Worm (Caenorhabditis elegans) whole organism, L4 larva: ENCODE data around the gene K07C5.3.
A peak's percentile ranks its signal among the peaks of the same experiment; 100 is the strongest.

Experiments used
- D1046.2 ChIP-seq: fragments of 200-800 bp; sonication (Bioruptor generic); IDR thresholded peaks from 2 replicates; pipeline ENCODE4 v1.3.6; 2022; ENCODE audit warnings: missing genetic modification characterization, missing compliant biosample characterization
- F49E8.2 ChIP-seq: sonication (generic microtip); optimal IDR thresholded peaks from 2 replicates; lab custom pipeline; 2016; ENCODE audit warnings: missing compliant biosample characterization, mild to moderate bottlenecking, missing genetic modification characterization, borderline replicate concordance
- Y105C5A.15 ChIP-seq: fragments of 200-800 bp; sonication (Bioruptor generic); IDR thresholded peaks from 2 replicates; pipeline ENCODE4 v1.3.6; 2022; ENCODE audit warnings: missing genetic modification characterization, missing compliant biosample characterization
- Y48G9A.11 ChIP-seq: fragments of 200-800 bp; sonication (Bioruptor generic); IDR thresholded peaks from 2 replicates; pipeline ENCODE4 v1.3.6; 2022; ENCODE audit warnings: missing genetic modification reagents, missing genetic modification characterization, missing compliant biosample characterization
- aha-1 ChIP-seq: fragments of 150-350 bp; peaks from one replicate; lab custom pipeline; 2014; ENCODE audit warnings: missing biosample characterization, missing genetic modification characterization
- aly-2 ChIP-seq: sonication (generic microtip); optimal IDR thresholded peaks from 2 replicates; lab custom pipeline; 2018; ENCODE audit warnings: missing biosample characterization, missing genetic modification characterization
- ceh-32 ChIP-seq: sonication (generic microtip); optimal IDR thresholded peaks from 2 replicates; lab custom pipeline; 2016; ENCODE audit warnings: mild to moderate bottlenecking, missing genetic modification characterization, missing compliant biosample characterization; ENCODE audit not compliant: poor library complexity
- ceh-44 ChIP-seq: fragments of 200-800 bp; sonication (Bioruptor generic); IDR thresholded peaks from 2 replicates; pipeline ENCODE4 v1.3.6; 2022; ENCODE audit warnings: missing genetic modification reagents, missing genetic modification characterization, missing compliant biosample characterization
- cey-2 ChIP-seq: sonication (generic microtip); optimal IDR thresholded peaks from 3 replicates; lab custom pipeline; 2017; ENCODE audit warnings: missing genetic modification characterization, mild to moderate bottlenecking, missing compliant biosample characterization, antibody characterized with exemption, borderline replicate concordance; ENCODE audit not compliant: insufficient read depth
- ctbp-1 ChIP-seq: fragments of 200-800 bp; sonication (Bioruptor generic); IDR thresholded peaks from 2 replicates; pipeline ENCODE4 v1.3.6; 2022; ENCODE audit warnings: missing genetic modification reagents, missing genetic modification characterization, missing compliant biosample characterization
- daf-16 ChIP-seq, 3 experiments: sonication (generic microtip); optimal IDR thresholded peaks; 2 replicates each; lab custom pipeline; 2016 to 2017; ENCODE audit warnings: missing genetic modification characterization in 3 of 3, missing genetic modification reagents in 3 of 3, mild to moderate bottlenecking in 2 of 3, missing compliant biosample characterization in 2 of 3, missing biosample characterization in 1 of 3, moderate library complexity in 1 of 3
- daf-19 ChIP-seq: fragments of 200-800 bp; sonication (Bioruptor generic); conservative IDR thresholded peaks from 2 replicates; pipeline ENCODE4 v1.3.6; 2022; ENCODE audit warnings: missing genetic modification characterization, missing compliant biosample characterization
- daf-8 ChIP-seq: fragments of 200-800 bp; sonication (Bioruptor generic); IDR thresholded peaks from 2 replicates; pipeline ENCODE4 v1.3.6; 2022; ENCODE audit warnings: missing genetic modification characterization, missing compliant biosample characterization
- duxl-1 ChIP-seq: sonication (generic microtip); optimal IDR thresholded peaks from 2 replicates; lab custom pipeline; 2016; ENCODE audit warnings: mild to moderate bottlenecking, missing genetic modification characterization, moderate library complexity, missing compliant biosample characterization; ENCODE audit not compliant: poor library complexity
- dve-1 ChIP-seq: sonication (generic microtip); optimal IDR thresholded peaks from 2 replicates; lab custom pipeline; 2017; ENCODE audit warnings: antibody characterized with exemption, mild to moderate bottlenecking, missing genetic modification characterization, missing compliant biosample characterization; ENCODE audit not compliant: insufficient read depth
- fos-1 ChIP-seq: fragments of 150-350 bp; optimal IDR thresholded peaks from 2 replicates; lab custom pipeline; 2014; ENCODE audit warnings: missing biosample characterization, missing genetic modification characterization
- hlh-30 ChIP-seq: sonication (generic microtip); optimal IDR thresholded peaks from 2 replicates; lab custom pipeline; 2017; ENCODE audit warnings: antibody characterized with exemption, mild to moderate bottlenecking, missing genetic modification characterization, missing compliant biosample characterization; ENCODE audit not compliant: insufficient read depth
- hmg-1.1 ChIP-seq: fragments of 200-800 bp; sonication (Bioruptor generic); IDR thresholded peaks from 2 replicates; pipeline ENCODE4 v1.3.6; 2022; ENCODE audit warnings: missing genetic modification reagents, missing genetic modification characterization, missing compliant biosample characterization
- lim-7 ChIP-seq: fragments of 200-800 bp; sonication (Bioruptor generic); IDR thresholded peaks from 2 replicates; pipeline ENCODE4 v1.3.6; 2022; ENCODE audit warnings: missing genetic modification characterization, missing compliant biosample characterization
- lin-29 ChIP-seq: fragments of 200-800 bp; sonication (Bioruptor generic); IDR thresholded peaks from 2 replicates; pipeline ENCODE4 v1.3.6; 2022; ENCODE audit warnings: missing genetic modification reagents, missing genetic modification characterization, missing compliant biosample characterization
- lin-38 ChIP-seq: fragments of 200-800 bp; sonication (Bioruptor generic); IDR thresholded peaks from 2 replicates; pipeline ENCODE4 v1.3.6; 2022; ENCODE audit warnings: missing genetic modification reagents, missing genetic modification characterization, missing compliant biosample characterization
- lir-3 ChIP-seq: sonication (generic microtip); optimal IDR thresholded peaks from 2 replicates; lab custom pipeline; 2016; ENCODE audit warnings: mild to moderate bottlenecking, missing genetic modification characterization, missing compliant biosample characterization
- madf-5 ChIP-seq, 2 experiments: fragments of 200-800 bp; sonication (Bioruptor generic); IDR thresholded peaks; 2 replicates each; pipeline ENCODE4 v1.3.6; 2022; ENCODE audit warnings: missing compliant biosample characterization in 2 of 2, missing genetic modification characterization in 2 of 2
- mep-1 ChIP-seq: fragments of 150-350 bp; sonication (generic microtip); optimal IDR thresholded peaks from 3 replicates; lab custom pipeline; 2014; ENCODE audit warnings: missing biosample characterization, missing genetic modification characterization
- nhr-25 ChIP-seq: sonication (generic microtip); optimal IDR thresholded peaks from 2 replicates; lab custom pipeline; 2017; ENCODE audit warnings: missing genetic modification characterization, mild to moderate bottlenecking, missing compliant biosample characterization, antibody characterized with exemption, moderate library complexity, borderline replicate concordance; ENCODE audit not compliant: insufficient read depth
- nhr-41 ChIP-seq: fragments of 200-800 bp; sonication (Bioruptor generic); IDR thresholded peaks from 2 replicates; pipeline ENCODE4 v1.3.6; 2022; ENCODE audit warnings: missing genetic modification reagents, missing genetic modification characterization, missing compliant biosample characterization
- nhr-77 ChIP-seq: fragments of 150-350 bp; optimal IDR thresholded peaks from 2 replicates; lab custom pipeline; 2014; ENCODE audit warnings: missing biosample characterization, missing genetic modification characterization
- pha-4 ChIP-seq, 2 experiments: fragments of 150-350 bp in 1 of 2; fragments of 200-800 bp in 1 of 2; sonication (Bioruptor generic) in 1 of 2; IDR thresholded peaks in 1 of 2; optimal IDR thresholded peaks in 1 of 2; 2 replicates each; pipeline versions ENCODE4 v1.3.6 to Lab custom; 2014 to 2022; ENCODE audit warnings: missing genetic modification characterization in 2 of 2, missing genetic modification reagents in 2 of 2, missing biosample characterization in 1 of 2, missing compliant biosample characterization in 1 of 2
- php-3 ChIP-seq: fragments of 200-800 bp; sonication (Bioruptor generic); IDR thresholded peaks from 2 replicates; pipeline ENCODE4 v1.3.6; 2022; ENCODE audit warnings: missing genetic modification reagents, missing genetic modification characterization, missing compliant biosample characterization
- pqm-1 ChIP-seq: sonication (generic microtip); optimal IDR thresholded peaks from 2 replicates; lab custom pipeline; 2017; ENCODE audit warnings: missing biosample characterization, missing genetic modification characterization
- rbr-2 ChIP-seq: sonication (generic microtip); optimal IDR thresholded peaks from 2 replicates; lab custom pipeline; 2016; ENCODE audit warnings: missing genotype, missing genetic modification characterization, missing compliant biosample characterization
- spr-3 ChIP-seq: fragments of 200-800 bp; sonication (Bioruptor generic); optimal IDR thresholded peaks from 2 replicates; lab custom pipeline; 2018; ENCODE audit warnings: mild to moderate bottlenecking, missing genetic modification characterization, missing compliant biosample characterization
- tag-97 ChIP-seq: fragments of 200-800 bp; sonication (Bioruptor generic); IDR thresholded peaks from 2 replicates; pipeline ENCODE4 v1.3.6; 2022; ENCODE audit warnings: missing genetic modification characterization, missing compliant biosample characterization
- unc-130 ChIP-seq: sonication (generic microtip); optimal IDR thresholded peaks from 2 replicates; lab custom pipeline; 2016; ENCODE audit warnings: missing genetic modification reagents, missing genetic modification characterization, missing compliant biosample characterization
- unc-62 ChIP-seq, 3 experiments: fragments of 150-350 bp in 1 of 3; sonication (generic microtip); optimal IDR thresholded peaks in 2 of 3; peaks in 1 of 3; 1 replicate in 1 of 3; 2 replicates in 2 of 3; lab custom pipeline; 2014 to 2017; ENCODE audit warnings: missing biosample characterization in 3 of 3, missing genetic modification characterization in 3 of 3, missing genetic modification reagents in 3 of 3, missing genotype in 1 of 3
- vab-7 ChIP-seq: fragments of 200-800 bp; sonication (Bioruptor generic); IDR thresholded peaks from 2 replicates; pipeline ENCODE4 v1.3.6; 2022; ENCODE audit warnings: missing genetic modification reagents, missing genetic modification characterization, missing compliant biosample characterization
- ztf-7 ChIP-seq: fragments of 150-350 bp; optimal IDR thresholded peaks from 2 replicates; lab custom pipeline; 2014; ENCODE audit warnings: missing biosample characterization, missing genetic modification characterization

K07C5.3 gene

ce11 chrV:10342904-10343303, at the start of gene K07C5.3:
TSS of gene K07C5.3 (plus strand) at chrV:10343032.
- peak; percentile 27; the same call in 1 of the 2 replicates for TF ChIP-seq lin-38 (GFP tag; lab: Robert Waterston, UW)
- TF ChIP-seq daf-8 = no peak
- TF ChIP-seq ctbp-1 (GFP tag; lab: Robert Waterston, UW) = no peak
- TF ChIP-seq vab-7 (GFP tag; lab: Robert Waterston, UW) = peak; percentile 12; the same call in 1 of the 2 replicates
- no peak for TF ChIP-seq pqm-1 (tag; lab: Kevin White, UChicago)
- no peak for TF ChIP-seq mep-1

ce11 chrV:10294549-10294948, 48.3 kb upstream of the K07C5.3 start, which contains the start of gene col-150:
TSS of gene col-150 (minus strand) at chrV:10294649.
- TF ChIP-seq ztf-7 (tag; lab: Kevin White, UChicago) (no peak), cey-2 (tag; lab: Kevin White, UChicago) (no peak), nhr-77 (no peak), lim-7 (GFP tag; lab: Robert Waterston, UW) (no peak), Y105C5A.15 (GFP tag; lab: Robert Waterston, UW) (no peak), D1046.2 (GFP tag; lab: Robert Waterston, UW) (no peak), duxl-1 (tag; lab: Kevin White, UChicago) (no peak), nhr-25 (tag; lab: Kevin White, UChicago) (no peak), rbr-2 (tag; lab: Kevin White, UChicago) (no peak), hmg-1.1 (GFP tag; lab: Robert Waterston, UW) (no peak), pha-4 (GFP tag; IDR thresholded peaks at IDR 0.05; lab: Robert Waterston, UW) (no peak), pha-4 (tag; optimal IDR thresholded peaks at IDR 0.05; lab: Kevin White, UChicago) (no peak), aly-2 (tag; lab: Kevin White, UChicago) (no peak), ceh-32 (no peak), daf-19 (GFP tag; lab: Robert Waterston, UW) (no peak), lir-3 (tag; lab: Kevin White, UChicago) (no peak), hlh-30 (no peak)

- TF ChIP-seq unc-62 (GFP tag; optimal IDR thresholded peaks at IDR 0.05 in 1 of 2; lab: Kevin White, UChicago) (peak in 1 of 2 experiments; percentile 20), unc-62 (tag; optimal IDR thresholded peaks at IDR 0.05; lab: Kevin White, UChicago) (no peak), spr-3 (GFP tag; lab: Kevin White, UChicago) (no peak), pqm-1 (tag; lab: Kevin White, UChicago) (peak; percentile 15)
Measured at ce11 chrV:10297099-10297498, 45.7 kb upstream of the K07C5.3 start, which contains the start of gene B0024.4. TSS of gene B0024.4 (plus strand) at chrV:10297399.

ce11 chrV:10307283-10307682, 35.5 kb upstream of the K07C5.3 start, which contains the start of gene che-12:
TSS of gene che-12 (minus strand) at chrV:10307383.
- no peak for TF ChIP-seq ceh-32
- no peak for TF ChIP-seq nhr-41
- no peak for TF ChIP-seq lin-29 (GFP tag; lab: Robert Waterston, UW)
- no peak for TF ChIP-seq tag-97 (GFP tag; lab: Robert Waterston, UW)
- TF ChIP-seq F49E8.2 (tag; lab: Kevin White, UChicago) = no peak
- TF ChIP-seq php-3 (GFP tag; lab: Robert Waterston, UW) = no peak
- TF ChIP-seq ceh-44 (GFP tag; lab: Robert Waterston, UW) = no peak
- no peak for TF ChIP-seq Y48G9A.11 (GFP tag; lab: Robert Waterston, UW)
- no peak for TF ChIP-seq fos-1

ce11 chrV:10313953-10314352, 28.9 kb upstream of the K07C5.3 start, which contains the start of gene gcy-6:
TSS of gene gcy-6 (minus strand) at chrV:10314053.
- no peak for TF ChIP-seq madf-5 (GFP tag; IDR thresholded peaks at IDR 0.05; lab: Robert Waterston, UW)
- TF ChIP-seq daf-16 (GFP tag; optimal IDR thresholded peaks at IDR 0.05; lab: Kevin White, UChicago) = no peak
- no peak for TF ChIP-seq daf-16 (tag; optimal IDR thresholded peaks at IDR 0.05; lab: Kevin White, UChicago)
- TF ChIP-seq fos-1 = no peak
- TF ChIP-seq lim-7 (GFP tag; lab: Robert Waterston, UW) = no peak
- TF ChIP-seq unc-62 (GFP tag; optimal IDR thresholded peaks at IDR 0.05 in 1 of 2; lab: Kevin White, UChicago) = peak in 1 of 2 experiments; percentile 15
- TF ChIP-seq unc-62 (tag; optimal IDR thresholded peaks at IDR 0.05; lab: Kevin White, UChicago) = no peak
- no peak for TF ChIP-seq dve-1 (tag; lab: Kevin White, UChicago)
- no peak for TF ChIP-seq aly-2 (tag; lab: Kevin White, UChicago)
- TF ChIP-seq ztf-7 (tag; lab: Kevin White, UChicago) = no peak
- TF ChIP-seq unc-130 = no peak
- TF ChIP-seq aha-1 = peak; percentile 85
